Worm (Caenorhabditis elegans): Measurements from ENCODE around the gene T28D9.1.

DNA sequence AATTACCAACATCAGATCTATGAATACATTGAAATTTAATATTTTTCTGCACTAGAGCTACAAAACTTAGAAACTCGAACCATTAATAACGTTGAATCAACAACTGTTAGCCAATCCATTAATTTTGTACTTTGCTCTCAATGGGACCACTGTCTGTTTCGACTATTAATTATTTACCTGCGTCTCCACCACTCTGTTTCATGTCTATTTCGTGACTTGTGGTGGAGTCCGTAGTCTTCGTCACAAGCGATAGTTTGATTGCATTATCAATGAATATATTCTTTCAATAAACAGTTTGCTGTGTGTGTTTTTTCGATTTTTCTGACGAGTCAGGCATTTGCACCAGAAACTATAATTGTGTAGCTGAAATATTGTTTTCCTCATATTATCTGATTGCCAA lies 5.9 kb upstream of the T28D9.1 start:
- TF ChIP-seq ama-1 (optimal IDR thresholded peaks at IDR 0.05) (no peak), hmbx-1 (tag; optimal IDR thresholded peaks at IDR 0.05) (no peak), flt-1 (GFP tag; IDR thresholded peaks at IDR 0.05) (no peak), tra-4 (tag; optimal IDR thresholded peaks at IDR 0.05) (no peak), F13C5.2 (tag; optimal IDR thresholded peaks at IDR 0.05) (no peak), ets-7 (tag; optimal IDR thresholded peaks at IDR 0.05) (no peak), pes-1 (GFP tag; IDR thresholded peaks at IDR 0.05) (no peak), B0310.2 (tag; optimal IDR thresholded peaks at IDR 0.05) (no peak), ceh-13 (GFP tag; optimal IDR thresholded peaks at IDR 0.05) (no peak), ceh-36 (tag; optimal IDR thresholded peaks at IDR 0.05) (no peak), sea-1 (GFP tag; conservative IDR thresholded peaks at IDR 0.05) (no peak), hnd-1 (tag; optimal IDR thresholded peaks at IDR 0.05) (no peak), scrt-1 (GFP tag; IDR thresholded peaks at IDR 0.05) (no peak), hmg-4 (GFP tag; optimal IDR thresholded peaks at IDR 0.05) (no peak)

All from whole organism, early embryonic.